Fruit fly (Drosophila melanogaster) whole organism, pupa: ENCODE measurements around the gene CG32832.

Source experiments
- CG10348 ChIP-seq: fragments of 200-800 bp; sonication (Bioruptor generic); IDR thresholded peaks from 2 replicates; pipeline ENCODE4 v1.3.6; 2022; ENCODE audit warnings: missing biosample characterization, missing genetic modification characterization
- CG12605 ChIP-seq: fragments of 200-800 bp; sonication (Bioruptor generic); IDR thresholded peaks from 2 replicates; pipeline ENCODE4 v1.3.6; 2022; ENCODE audit warnings: missing biosample characterization, missing genetic modification characterization
- CG13204 ChIP-seq: fragments of 200-800 bp; sonication (Bioruptor generic); optimal IDR thresholded peaks from 2 replicates; lab custom pipeline; 2018; ENCODE audit warnings: missing biosample characterization, mild to moderate bottlenecking, missing genetic modification characterization, moderate library complexity
- CG14655 ChIP-seq: fragments of 200-800 bp; sonication (Bioruptor generic); optimal IDR thresholded peaks from 3 replicates; lab custom pipeline; 2017; ENCODE audit warnings: mild to moderate bottlenecking, missing biosample characterization, missing genetic modification reagents, missing genetic modification characterization
- CG15710 ChIP-seq: fragments of 200-800 bp; sonication (Bioruptor generic); optimal IDR thresholded peaks from 2 replicates; lab custom pipeline; 2018; ENCODE audit warnings: missing biosample characterization, mild to moderate bottlenecking, missing genetic modification characterization, moderate library complexity
- CG32121 ChIP-seq: fragments of 200-800 bp; sonication (Bioruptor generic); IDR thresholded peaks from 2 replicates; pipeline ENCODE4 v1.3.6; 2022; ENCODE audit warnings: missing biosample characterization, missing genetic modification characterization
- CG34367 ChIP-seq: fragments of 200-800 bp; sonication (Bioruptor generic); optimal IDR thresholded peaks from 2 replicates; lab custom pipeline; 2018; ENCODE audit warnings: missing biosample characterization, mild to moderate bottlenecking, missing genetic modification characterization
- CG4496 ChIP-seq: fragments of 200-800 bp; sonication (Bioruptor generic); IDR thresholded peaks from 3 replicates; pipeline ENCODE4 v1.3.6; 2022; ENCODE audit warnings: missing biosample characterization, missing genetic modification characterization
- CG8159 ChIP-seq: fragments of 200-800 bp; sonication (Bioruptor generic); optimal IDR thresholded peaks from 3 replicates; lab custom pipeline; 2018; ENCODE audit warnings: missing biosample characterization, mild to moderate bottlenecking, missing genetic modification characterization, moderate library complexity
- CG8301 ChIP-seq: fragments of 200-800 bp; sonication (Bioruptor generic); optimal IDR thresholded peaks from 2 replicates; lab custom pipeline; 2018; ENCODE audit warnings: missing biosample characterization, mild to moderate bottlenecking, missing genetic modification characterization
- CG9948 ChIP-seq: fragments of 200-800 bp; sonication (Bioruptor generic); optimal IDR thresholded peaks from 2 replicates; lab custom pipeline; 2018; ENCODE audit warnings: missing biosample characterization, mild to moderate bottlenecking, missing genetic modification characterization, moderate library complexity
- D1 ChIP-seq: fragments of 200-800 bp; sonication (Bioruptor generic); optimal IDR thresholded peaks from 2 replicates; lab custom pipeline; 2018; ENCODE audit warnings: missing biosample characterization, mild to moderate bottlenecking, missing genetic modification characterization, moderate library complexity
- EcR ChIP-seq: fragments of 200-800 bp; sonication (Bioruptor generic); optimal IDR thresholded peaks from 3 replicates; lab custom pipeline; 2019; ENCODE audit warnings: missing biosample characterization, missing genetic modification characterization, mild to moderate bottlenecking, moderate library complexity, missing genetic modification reagents
- Ets98B ChIP-seq: fragments of 200-800 bp; sonication (Bioruptor generic); IDR thresholded peaks from 2 replicates; pipeline ENCODE4 v1.3.6; 2022; ENCODE audit warnings: missing biosample characterization, missing genetic modification characterization
- Pif1A ChIP-seq: fragments of 200-800 bp; sonication (Bioruptor generic); optimal IDR thresholded peaks from 3 replicates; lab custom pipeline; 2016; ENCODE audit warnings: missing biosample characterization, missing genetic modification characterization
- Pif1B ChIP-seq: fragments of 200-800 bp; sonication (Bioruptor generic); optimal IDR thresholded peaks from 3 replicates; lab custom pipeline; 2016; ENCODE audit warnings: missing biosample characterization, missing genetic modification characterization
- Snoo ChIP-seq: fragments of 200-800 bp; sonication (Bioruptor generic); optimal IDR thresholded peaks from 3 replicates; lab custom pipeline; 2017; ENCODE audit warnings: missing biosample characterization, mild to moderate bottlenecking, missing genetic modification characterization, inconsistent platforms
- fd96Ca ChIP-seq: fragments of 200-800 bp; sonication (Bioruptor generic); IDR thresholded peaks from 3 replicates; pipeline ENCODE4 v1.3.6; 2022; ENCODE audit warnings: missing biosample characterization, missing genetic modification characterization
- gl ChIP-seq: fragments of 200-800 bp; sonication (Bioruptor generic); optimal IDR thresholded peaks from 2 replicates; lab custom pipeline; 2018; ENCODE audit warnings: missing biosample characterization, mild to moderate bottlenecking, missing genetic modification characterization
- rn ChIP-seq: fragments of 200-800 bp; sonication (Bioruptor generic); IDR thresholded peaks from 2 replicates; pipeline ENCODE4 v1.3.6; 2022; ENCODE audit warnings: missing biosample characterization, missing genetic modification characterization

The CG32832 gene

dm6 chr2L:16888574-16889376, 9.7 kb upstream of the CG32832 start:
- peak; percentile 93 for TF ChIP-seq EcR
- TF ChIP-seq CG10348 (GFP tag; lab: Robert Waterston, UW) = 0 out of 2 replicates have a peak, but pooled peaks have one; percentile 19
- TF ChIP-seq CG34367 (tag; lab: Kevin White, UChicago) = no peak
- TF ChIP-seq CG4496 (GFP tag; lab: Robert Waterston, UW) = peak; percentile 28; the same call in 1 of the 3 replicates
- peak; percentile 51; the same call in 1 of the 2 replicates for TF ChIP-seq CG32121 (GFP tag; lab: Robert Waterston, UW)
- TF ChIP-seq Pif1B = no peak

- TF ChIP-seq CG15710 (tag; lab: Kevin White, UChicago) (peak; percentile 53), CG8159 (tag; lab: Kevin White, UChicago) (peak; percentile 42), rn (GFP tag; lab: Robert Waterston, UW) (no peak), CG8301 (tag; lab: Kevin White, UChicago) (no peak), CG4496 (GFP tag; lab: Robert Waterston, UW) (peak; percentile 45; the same call in 2 of the 3 replicates), Pif1A (GFP tag; lab: Kevin White, UChicago) (peak; percentile 10), CG14655 (no peak), EcR (peak; percentile 35), Pif1B (peak; percentile 27), CG32121 (GFP tag; lab: Robert Waterston, UW) (no peak), Ets98B (peak; percentile 42; the same call in 1 of the 2 replicates), gl (tag; lab: Kevin White, UChicago) (no peak), CG12605 (GFP tag; lab: Robert Waterston, UW) (no peak), fd96Ca (peak; percentile 33; the same call in 1 of the 3 replicates), CG34367 (tag; lab: Kevin White, UChicago) (peak; percentile 9), D1 (tag; lab: Kevin White, UChicago) (no peak), CG9948 (tag; lab: Kevin White, UChicago) (no peak)
- TF ChIP-seq, all 21 proteins: peak for 9
Observed at dm6 chr2L:16887660-16888573, 8.8 kb upstream of the CG32832 start, which contains the start of the genes osi and tweek. Gene osi (minus strand): TSS chr2L:16887966. Gene tweek (plus strand): TSS chr2L:16888490.

- TF ChIP-seq gl (tag; lab: Kevin White, UChicago) = no peak
Observed at dm6 chr2L:16886459-16886858, 7.4 kb upstream of the CG32832 start.

dm6 chr2L:16885347-16885746, 6.3 kb upstream of the CG32832 start:
- no peak for TF ChIP-seq EcR
- no peak for TF ChIP-seq gl (tag; lab: Kevin White, UChicago)
- TF ChIP-seq CG4496 (GFP tag; lab: Robert Waterston, UW) = no peak
- no peak for TF ChIP-seq CG10348 (GFP tag; lab: Robert Waterston, UW)
- TF ChIP-seq Pif1B = no peak
- TF ChIP-seq CG15710 (tag; lab: Kevin White, UChicago) = no peak
- no peak for TF ChIP-seq fd96Ca
- TF ChIP-seq Pif1A (GFP tag; lab: Kevin White, UChicago) = no peak
- no peak for TF ChIP-seq D1 (tag; lab: Kevin White, UChicago)
- TF ChIP-seq CG9948 (tag; lab: Kevin White, UChicago) = no peak
- TF ChIP-seq CG8301 (tag; lab: Kevin White, UChicago) = no peak
- TF ChIP-seq CG8159 (tag; lab: Kevin White, UChicago) = no peak
- no peak for TF ChIP-seq Snoo (tag; lab: Kevin White, UChicago)

- no peak for TF ChIP-seq D1 (tag; lab: Kevin White, UChicago)
- no peak for TF ChIP-seq fd96Ca
- no peak for TF ChIP-seq Ets98B
- no peak for TF ChIP-seq EcR
- no peak for TF ChIP-seq CG4496 (GFP tag; lab: Robert Waterston, UW)
- TF ChIP-seq CG32121 (GFP tag; lab: Robert Waterston, UW) = no peak
- no peak for TF ChIP-seq CG13204 (GFP tag; lab: Kevin White, UChicago)
- no peak for TF ChIP-seq rn (GFP tag; lab: Robert Waterston, UW)
- TF ChIP-seq CG8301 (tag; lab: Kevin White, UChicago) = no peak
- TF ChIP-seq CG10348 (GFP tag; lab: Robert Waterston, UW) = no peak
- TF ChIP-seq CG9948 (tag; lab: Kevin White, UChicago) = no peak
Observed at dm6 chr2L:16884702-16885101, 5.6 kb upstream of the CG32832 start.
